Fruit fly (Drosophila melanogaster) whole organism, prepupa: ENCODE measurements around the gene Tlk.
A peak's percentile ranks its signal among the peaks of the same experiment; 100 is the strongest.

Source experiments
- Blimp-1 ChIP-seq: fragments of 200-800 bp; sonication (Bioruptor generic); optimal IDR thresholded peaks from 3 replicates; lab custom pipeline; 2017; ENCODE audit warnings: missing biosample characterization, missing genetic modification characterization, mild to moderate bottlenecking, moderate library complexity, missing genetic modification reagents
- CG10631 ChIP-seq: fragments of 200-800 bp; sonication (Bioruptor generic); optimal IDR thresholded peaks from 2 replicates; lab custom pipeline; 2016; ENCODE audit warnings: missing biosample characterization, missing genetic modification characterization
- CG10669 ChIP-seq: fragments of 200-800 bp; sonication (Bioruptor generic); optimal IDR thresholded peaks from 3 replicates; lab custom pipeline; 2018; ENCODE audit warnings: missing biosample characterization, mild to moderate bottlenecking, missing genetic modification characterization, moderate library complexity
- CG11294 ChIP-seq: fragments of 200-800 bp; sonication (Bioruptor generic); IDR thresholded peaks from 2 replicates; pipeline ENCODE4 v1.3.6; 2022; ENCODE audit warnings: missing biosample characterization, missing genetic modification characterization
- CG11762 ChIP-seq: fragments of 200-800 bp; sonication (Bioruptor generic); optimal IDR thresholded peaks from 3 replicates; lab custom pipeline; 2016; ENCODE audit warnings: missing biosample characterization, missing genetic modification characterization; ENCODE audit not compliant: insufficient read depth
- CG11902 ChIP-seq: fragments of 200-800 bp; sonication (Bioruptor generic); optimal IDR thresholded peaks from 3 replicates; lab custom pipeline; 2016; ENCODE audit warnings: missing biosample characterization, missing genetic modification characterization
- CG15336 ChIP-seq: fragments of 200-800 bp; sonication (Bioruptor generic); IDR thresholded peaks from 2 replicates; pipeline ENCODE4 v1.3.6; 2022; ENCODE audit warnings: missing biosample characterization, missing genetic modification characterization
- CG1621 ChIP-seq: fragments of 200-800 bp; sonication (Bioruptor generic); optimal IDR thresholded peaks from 3 replicates; lab custom pipeline; 2018; ENCODE audit warnings: missing biosample characterization, mild to moderate bottlenecking, missing genetic modification characterization
- CG16779 ChIP-seq: fragments of 200-800 bp; sonication (Bioruptor generic); optimal IDR thresholded peaks from 3 replicates; lab custom pipeline; 2017; ENCODE audit warnings: missing biosample characterization, mild to moderate bottlenecking, missing genetic modification characterization
- CG3032 ChIP-seq: fragments of 200-800 bp; optimal IDR thresholded peaks from 2 replicates; lab custom pipeline; 2019; ENCODE audit warnings: missing biosample characterization, mild to moderate bottlenecking, missing genetic modification characterization, moderate library complexity
- CG32006 ChIP-seq: fragments of 200-800 bp; sonication (Bioruptor generic); optimal IDR thresholded peaks from 3 replicates; lab custom pipeline; 2017; ENCODE audit warnings: missing biosample characterization, mild to moderate bottlenecking, missing genetic modification characterization
- CG34406 ChIP-seq: fragments of 200-800 bp; sonication (Bioruptor generic); optimal IDR thresholded peaks from 3 replicates; lab custom pipeline; 2016; ENCODE audit warnings: missing biosample characterization, missing genetic modification characterization
- CG3919 ChIP-seq: fragments of 200-800 bp; sonication (Bioruptor generic); optimal IDR thresholded peaks from 3 replicates; lab custom pipeline; 2016; ENCODE audit warnings: missing biosample characterization, missing genetic modification characterization
- CG4318 ChIP-seq: fragments of 200-800 bp; sonication (Bioruptor generic); optimal IDR thresholded peaks from 3 replicates; lab custom pipeline; 2017; ENCODE audit warnings: missing biosample characterization, mild to moderate bottlenecking, missing genetic modification characterization
- CG6163 ChIP-seq: fragments of 200-800 bp; sonication (Bioruptor generic); IDR thresholded peaks from 3 replicates; pipeline ENCODE4 v1.3.6; 2022; ENCODE audit warnings: missing biosample characterization, missing genetic modification characterization
- CG6276 ChIP-seq: fragments of 200-800 bp; sonication (Bioruptor generic); optimal IDR thresholded peaks from 2 replicates; lab custom pipeline; 2017; ENCODE audit warnings: missing biosample characterization, mild to moderate bottlenecking, missing genetic modification characterization
- CG6808 ChIP-seq: fragments of 200-800 bp; sonication (Bioruptor generic); optimal IDR thresholded peaks from 3 replicates; lab custom pipeline; 2017; ENCODE audit warnings: missing biosample characterization, missing genetic modification characterization, mild to moderate bottlenecking, moderate library complexity, missing genetic modification reagents
- CG6854 ChIP-seq: fragments of 200-800 bp; sonication (Bioruptor generic); optimal IDR thresholded peaks from 2 replicates; lab custom pipeline; 2017; ENCODE audit warnings: missing biosample characterization, mild to moderate bottlenecking, missing genetic modification characterization
- CG7368 ChIP-seq: fragments of 200-800 bp; sonication (Bioruptor generic); optimal IDR thresholded peaks from 3 replicates; lab custom pipeline; 2016; ENCODE audit warnings: missing biosample characterization, missing genetic modification characterization
- CG8119 ChIP-seq: fragments of 200-800 bp; sonication (Bioruptor generic); IDR thresholded peaks from 3 replicates; pipeline ENCODE4 v1.3.6; 2022; ENCODE audit warnings: missing biosample characterization, missing genetic modification characterization
- CG8632 ChIP-seq: fragments of 200-800 bp; sonication (Bioruptor generic); optimal IDR thresholded peaks from 3 replicates; lab custom pipeline; 2016; ENCODE audit warnings: missing biosample characterization, missing genetic modification characterization
- CG9139 ChIP-seq: fragments of 200-800 bp; sonication (Bioruptor generic); optimal IDR thresholded peaks from 3 replicates; lab custom pipeline; 2017; ENCODE audit warnings: missing biosample characterization, mild to moderate bottlenecking, missing genetic modification characterization
- Eip78C ChIP-seq: fragments of 200-800 bp; sonication (Bioruptor generic); peaks from one replicate; lab custom pipeline; 2016; ENCODE audit warnings: missing biosample characterization, missing genetic modification characterization
- Gug ChIP-seq: fragments of 200-800 bp; sonication (Bioruptor generic); IDR thresholded peaks from 2 replicates; pipeline ENCODE4 v1.3.6; 2022; ENCODE audit warnings: missing biosample characterization, missing genetic modification characterization
- Lpt ChIP-seq: fragments of 200-800 bp; sonication (Bioruptor generic); optimal IDR thresholded peaks from 3 replicates; lab custom pipeline; 2016; ENCODE audit warnings: missing biosample characterization, missing genetic modification characterization
- OdsH ChIP-seq: fragments of 200-800 bp; sonication (Bioruptor generic); optimal IDR thresholded peaks from 3 replicates; lab custom pipeline; 2016; ENCODE audit warnings: missing biosample characterization, missing genetic modification characterization
- Smox ChIP-seq: fragments of 200-800 bp; sonication (Bioruptor generic); optimal IDR thresholded peaks from 3 replicates; lab custom pipeline; 2016; ENCODE audit warnings: missing biosample characterization, missing genetic modification characterization
- Sox102F ChIP-seq: fragments of 200-800 bp; sonication (Bioruptor generic); optimal IDR thresholded peaks from 2 replicates; lab custom pipeline; 2016; ENCODE audit warnings: missing biosample characterization, mild to moderate bottlenecking, missing genetic modification characterization
- Sox14 ChIP-seq: fragments of 200-800 bp; sonication (Bioruptor generic); optimal IDR thresholded peaks from 3 replicates; lab custom pipeline; 2016; ENCODE audit warnings: missing biosample characterization, missing genetic modification characterization
- Sox15 ChIP-seq: fragments of 200-800 bp; sonication (Bioruptor generic); optimal IDR thresholded peaks from 3 replicates; lab custom pipeline; 2016; ENCODE audit warnings: missing biosample characterization, missing genetic modification characterization
- acj6 ChIP-seq: fragments of 200-800 bp; sonication (Bioruptor generic); optimal IDR thresholded peaks from 3 replicates; lab custom pipeline; 2016; ENCODE audit warnings: missing biosample characterization, missing genetic modification characterization
- cyc ChIP-seq: fragments of 200-800 bp; sonication (Bioruptor generic); optimal IDR thresholded peaks from 3 replicates; lab custom pipeline; 2016; ENCODE audit warnings: missing biosample characterization, missing genetic modification characterization
- dac ChIP-seq: fragments of 200-800 bp; sonication (Bioruptor generic); optimal IDR thresholded peaks from 2 replicates; lab custom pipeline; 2017; ENCODE audit warnings: missing biosample characterization, mild to moderate bottlenecking, missing genetic modification characterization
- dsx ChIP-seq: fragments of 200-800 bp; optimal IDR thresholded peaks from 3 replicates; lab custom pipeline; 2019; ENCODE audit warnings: missing biosample characterization, mild to moderate bottlenecking, missing genetic modification characterization, moderate library complexity; ENCODE audit not compliant: poor library complexity, severe bottlenecking
- eg ChIP-seq: fragments of 200-800 bp; sonication (Bioruptor generic); IDR thresholded peaks from 3 replicates; pipeline ENCODE4 v1.3.6; 2022; ENCODE audit warnings: missing biosample characterization, missing genetic modification characterization
- fd85E ChIP-seq: fragments of 200-800 bp; sonication (Bioruptor generic); optimal IDR thresholded peaks from 3 replicates; lab custom pipeline; 2016; ENCODE audit warnings: missing biosample characterization, missing genetic modification characterization
- fkh ChIP-seq: fragments of 200-800 bp; sonication (Bioruptor generic); optimal IDR thresholded peaks from 3 replicates; lab custom pipeline; 2017; ENCODE audit warnings: missing biosample characterization, mild to moderate bottlenecking, missing genetic modification characterization, moderate library complexity
- lz ChIP-seq: fragments of 200-800 bp; sonication (Bioruptor generic); optimal IDR thresholded peaks from 3 replicates; lab custom pipeline; 2016; ENCODE audit warnings: missing biosample characterization, missing genetic modification characterization
- net ChIP-seq: fragments of 200-800 bp; sonication (Bioruptor generic); optimal IDR thresholded peaks from 3 replicates; lab custom pipeline; 2016; ENCODE audit warnings: missing biosample characterization, missing genetic modification characterization
- pdm3 ChIP-seq: fragments of 200-800 bp; sonication (Bioruptor generic); optimal IDR thresholded peaks from 3 replicates; lab custom pipeline; 2016; ENCODE audit warnings: missing biosample characterization, missing genetic modification characterization
- salr ChIP-seq, 2 experiments: fragments of 200-800 bp; sonication (Bioruptor generic); optimal IDR thresholded peaks; 3 replicates each; lab custom pipeline; 2016 to 2018; ENCODE audit warnings: missing biosample characterization in 2 of 2, missing genetic modification characterization in 2 of 2, mild to moderate bottlenecking in 1 of 2
- spab ChIP-seq: fragments of 200-800 bp; sonication (Bioruptor generic); optimal IDR thresholded peaks from 2 replicates; lab custom pipeline; 2017; ENCODE audit warnings: missing biosample characterization, mild to moderate bottlenecking, missing genetic modification characterization, missing genetic modification reagents
- ss ChIP-seq, 2 experiments: fragments of 200-800 bp; sonication (Bioruptor generic); optimal IDR thresholded peaks; 2 replicates in 1 of 2; 3 replicates in 1 of 2; lab custom pipeline; 2017 to 2018; ENCODE audit warnings: mild to moderate bottlenecking in 2 of 2, missing biosample characterization in 2 of 2, missing genetic modification characterization in 2 of 2, moderate library complexity in 1 of 2
- svp ChIP-seq: fragments of 200-800 bp; sonication (Bioruptor generic); peaks from one replicate; lab custom pipeline; 2016; ENCODE audit warnings: missing biosample characterization, missing genetic modification characterization
- vri ChIP-seq: fragments of 200-800 bp; sonication (Bioruptor generic); optimal IDR thresholded peaks from 3 replicates; lab custom pipeline; 2016; ENCODE audit warnings: missing biosample characterization, mild to moderate bottlenecking, missing genetic modification characterization

Tlk gene

dm6 chrX:3679921-3680702, 39.7 kb upstream of the Tlk start (continued):
- TF ChIP-seq CG16779 (tag; lab: Kevin White, UChicago) (peak; percentile 88), Gug (GFP tag; lab: Robert Waterston, UW) (peak; percentile 66), Lpt (GFP tag; lab: Kevin White, UChicago) (peak; percentile 75), fkh (no peak), CG6163 (GFP tag; lab: Robert Waterston, UW) (peak; percentile 92), salr (GFP tag; optimal IDR thresholded peaks at IDR 0.05; lab: Kevin White, UChicago) (peak in 1 of 2 experiments; percentile 71), OdsH (GFP tag; lab: Kevin White, UChicago) (peak; percentile 44), vri (GFP tag; lab: Kevin White, UChicago) (peak; percentile 76), CG11294 (GFP tag; lab: Robert Waterston, UW) (no peak), CG9139 (GFP tag; lab: Kevin White, UChicago) (peak; percentile 91), CG10669 (peak; percentile 32), spab (peak; percentile 64), Eip78C (GFP tag; lab: Kevin White, UChicago) (peak; percentile 89), CG6808 (GFP tag; lab: Kevin White, UChicago) (peak; percentile 90), CG1621 (peak; percentile 36), acj6 (GFP tag; lab: Kevin White, UChicago) (no peak), Smox (peak; percentile 34)
- TF ChIP-seq, all 60 proteins: peak for 49

- TF ChIP-seq CG10631 (GFP tag; lab: Kevin White, UChicago) (peak; percentile 63), Smox (peak; percentile 78), svp (GFP tag; lab: Kevin White, UChicago) (peak; percentile 75), cyc (GFP tag; lab: Kevin White, UChicago) (peak; percentile 67), CG16779 (tag; lab: Kevin White, UChicago) (peak; percentile 56), Eip78C (GFP tag; lab: Kevin White, UChicago) (peak; percentile 94), CG11294 (GFP tag; lab: Robert Waterston, UW) (no peak), CG11902 (peak; percentile 54), eg (GFP tag; lab: Robert Waterston, UW) (peak; percentile 66; the same call in 1 of the 3 replicates), Lpt (GFP tag; lab: Kevin White, UChicago) (peak; percentile 7), lz (GFP tag; lab: Kevin White, UChicago) (peak; percentile 77), Sox102F (peak; percentile 71), fd85E (GFP tag; lab: Kevin White, UChicago) (no peak), CG8119 (GFP tag; lab: Robert Waterston, UW) (peak; percentile 62), net (GFP tag; lab: Kevin White, UChicago) (peak; percentile 57), CG10669 (peak; percentile 62), CG11762 (GFP tag; lab: Kevin White, UChicago) (peak; percentile 50), CG6854 (no peak), CG7368 (peak; percentile 22), CG6276 (GFP tag; lab: Kevin White, UChicago) (peak; percentile 24), acj6 (GFP tag; lab: Kevin White, UChicago) (peak; percentile 81), CG8632 (GFP tag; lab: Kevin White, UChicago) (peak; percentile 71), fkh (no peak), CG34406 (GFP tag; lab: Kevin White, UChicago) (peak; percentile 75), CG15336 (GFP tag; lab: Robert Waterston, UW) (peak; percentile 76), ss (GFP tag; optimal IDR thresholded peaks at IDR 0.05; lab: Kevin White, UChicago) (peak; percentile 36 to 77), Blimp-1 (no peak), CG32006 (GFP tag; lab: Kevin White, UChicago) (peak; percentile 67), CG3919 (GFP tag; lab: Kevin White, UChicago) (peak; percentile 72), pdm3 (GFP tag; lab: Kevin White, UChicago) (peak; percentile 82), dac (no peak), CG6163 (GFP tag; lab: Robert Waterston, UW) (peak; percentile 38; the same call in 2 of the 3 replicates), CG3032 (tag; lab: Kevin White, UChicago) (peak; percentile 68), Sox15 (GFP tag; lab: Kevin White, UChicago) (peak; percentile 63), dsx (peak; percentile 40), CG1621 (peak; percentile 48), Sox14 (GFP tag; lab: Kevin White, UChicago) (peak; percentile 72), vri (GFP tag; lab: Kevin White, UChicago) (peak; percentile 49), CG4318 (peak; percentile 29), spab (peak; percentile 42)
These were observed 39.0 kb upstream of the Tlk start for dm6 chrX:3680703-3681270.
